Fruit fly (Drosophila melanogaster) whole organism, prepupa: ENCODE measurements around the gene Tim9b.

ENCODE experiments used
- Blimp-1 ChIP-seq: fragments of 200-800 bp; sonication (Bioruptor generic); optimal IDR thresholded peaks from 3 replicates; lab custom pipeline; 2017; ENCODE audit warnings: missing biosample characterization, missing genetic modification characterization, mild to moderate bottlenecking, moderate library complexity, missing genetic modification reagents
- CG10669 ChIP-seq: fragments of 200-800 bp; sonication (Bioruptor generic); optimal IDR thresholded peaks from 3 replicates; lab custom pipeline; 2018; ENCODE audit warnings: missing biosample characterization, mild to moderate bottlenecking, missing genetic modification characterization, moderate library complexity
- CG11294 ChIP-seq: fragments of 200-800 bp; sonication (Bioruptor generic); IDR thresholded peaks from 2 replicates; pipeline ENCODE4 v1.3.6; 2022; ENCODE audit warnings: missing biosample characterization, missing genetic modification characterization
- CG15336 ChIP-seq: fragments of 200-800 bp; sonication (Bioruptor generic); IDR thresholded peaks from 2 replicates; pipeline ENCODE4 v1.3.6; 2022; ENCODE audit warnings: missing biosample characterization, missing genetic modification characterization
- CG1621 ChIP-seq: fragments of 200-800 bp; sonication (Bioruptor generic); optimal IDR thresholded peaks from 3 replicates; lab custom pipeline; 2018; ENCODE audit warnings: missing biosample characterization, mild to moderate bottlenecking, missing genetic modification characterization
- CG3032 ChIP-seq: fragments of 200-800 bp; optimal IDR thresholded peaks from 2 replicates; lab custom pipeline; 2019; ENCODE audit warnings: missing biosample characterization, mild to moderate bottlenecking, missing genetic modification characterization, moderate library complexity
- CG31627 ChIP-seq: fragments of 200-800 bp; sonication (Bioruptor generic); optimal IDR thresholded peaks from 3 replicates; lab custom pipeline; 2016; ENCODE audit warnings: missing biosample characterization, missing genetic modification characterization
- CG34406 ChIP-seq: fragments of 200-800 bp; sonication (Bioruptor generic); optimal IDR thresholded peaks from 3 replicates; lab custom pipeline; 2016; ENCODE audit warnings: missing biosample characterization, missing genetic modification characterization
- CG3919 ChIP-seq: fragments of 200-800 bp; sonication (Bioruptor generic); optimal IDR thresholded peaks from 3 replicates; lab custom pipeline; 2016; ENCODE audit warnings: missing biosample characterization, missing genetic modification characterization
- CG4318 ChIP-seq: fragments of 200-800 bp; sonication (Bioruptor generic); optimal IDR thresholded peaks from 3 replicates; lab custom pipeline; 2017; ENCODE audit warnings: missing biosample characterization, mild to moderate bottlenecking, missing genetic modification characterization
- CG6163 ChIP-seq: fragments of 200-800 bp; sonication (Bioruptor generic); IDR thresholded peaks from 3 replicates; pipeline ENCODE4 v1.3.6; 2022; ENCODE audit warnings: missing biosample characterization, missing genetic modification characterization
- CG6792 ChIP-seq: fragments of 200-800 bp; sonication (Bioruptor generic); optimal IDR thresholded peaks from 3 replicates; lab custom pipeline; 2016; ENCODE audit warnings: missing biosample characterization, missing genetic modification characterization
- CG6808 ChIP-seq: fragments of 200-800 bp; sonication (Bioruptor generic); optimal IDR thresholded peaks from 3 replicates; lab custom pipeline; 2017; ENCODE audit warnings: missing biosample characterization, missing genetic modification characterization, mild to moderate bottlenecking, moderate library complexity, missing genetic modification reagents
- CG6854 ChIP-seq: fragments of 200-800 bp; sonication (Bioruptor generic); optimal IDR thresholded peaks from 2 replicates; lab custom pipeline; 2017; ENCODE audit warnings: missing biosample characterization, mild to moderate bottlenecking, missing genetic modification characterization
- CG7368 ChIP-seq: fragments of 200-800 bp; sonication (Bioruptor generic); optimal IDR thresholded peaks from 3 replicates; lab custom pipeline; 2016; ENCODE audit warnings: missing biosample characterization, missing genetic modification characterization
- CG8119 ChIP-seq: fragments of 200-800 bp; sonication (Bioruptor generic); IDR thresholded peaks from 3 replicates; pipeline ENCODE4 v1.3.6; 2022; ENCODE audit warnings: missing biosample characterization, missing genetic modification characterization
- CG8319 ChIP-seq: fragments of 200-800 bp; sonication (Bioruptor generic); optimal IDR thresholded peaks from 3 replicates; lab custom pipeline; 2016; ENCODE audit warnings: missing biosample characterization, missing genetic modification characterization
- CG9139 ChIP-seq: fragments of 200-800 bp; sonication (Bioruptor generic); optimal IDR thresholded peaks from 3 replicates; lab custom pipeline; 2017; ENCODE audit warnings: missing biosample characterization, mild to moderate bottlenecking, missing genetic modification characterization
- Eip75B ChIP-seq: fragments of 200-800 bp; sonication (Bioruptor generic); optimal IDR thresholded peaks from 3 replicates; lab custom pipeline; 2016; ENCODE audit warnings: missing biosample characterization, missing genetic modification characterization
- Eip78C ChIP-seq: fragments of 200-800 bp; sonication (Bioruptor generic); peaks from one replicate; lab custom pipeline; 2016; ENCODE audit warnings: missing biosample characterization, missing genetic modification characterization
- Eip93F ChIP-seq: fragments of 200-800 bp; sonication (Bioruptor generic); optimal IDR thresholded peaks from 2 replicates; lab custom pipeline; 2016; ENCODE audit warnings: missing biosample characterization, mild to moderate bottlenecking, missing genetic modification characterization
- Ets21C ChIP-seq: fragments of 200-800 bp; sonication (Bioruptor generic); optimal IDR thresholded peaks from 3 replicates; lab custom pipeline; 2016; ENCODE audit warnings: missing biosample characterization, missing genetic modification characterization
- Ets96B ChIP-seq: fragments of 200-800 bp; optimal IDR thresholded peaks from 2 replicates; lab custom pipeline; 2019; ENCODE audit warnings: missing biosample characterization, mild to moderate bottlenecking, missing genetic modification characterization, moderate library complexity
- Gug ChIP-seq: fragments of 200-800 bp; sonication (Bioruptor generic); IDR thresholded peaks from 2 replicates; pipeline ENCODE4 v1.3.6; 2022; ENCODE audit warnings: missing biosample characterization, missing genetic modification characterization
- Hr38 ChIP-seq: sonication (Bioruptor generic); optimal IDR thresholded peaks from 2 replicates; lab custom pipeline; 2016; ENCODE audit warnings: missing biosample characterization, missing genetic modification characterization
- Hr39 ChIP-seq: fragments of 200-800 bp; sonication (Bioruptor generic); optimal IDR thresholded peaks from 2 replicates; lab custom pipeline; 2016; ENCODE audit warnings: missing biosample characterization, missing genetic modification characterization
- Hr4 ChIP-seq: fragments of 200-800 bp; sonication (Bioruptor generic); optimal IDR thresholded peaks from 3 replicates; lab custom pipeline; 2016; ENCODE audit warnings: missing biosample characterization, missing genetic modification characterization
- Lpt ChIP-seq: fragments of 200-800 bp; sonication (Bioruptor generic); optimal IDR thresholded peaks from 3 replicates; lab custom pipeline; 2016; ENCODE audit warnings: missing biosample characterization, missing genetic modification characterization
- OdsH ChIP-seq: fragments of 200-800 bp; sonication (Bioruptor generic); optimal IDR thresholded peaks from 3 replicates; lab custom pipeline; 2016; ENCODE audit warnings: missing biosample characterization, missing genetic modification characterization
- Sox102F ChIP-seq: fragments of 200-800 bp; sonication (Bioruptor generic); optimal IDR thresholded peaks from 2 replicates; lab custom pipeline; 2016; ENCODE audit warnings: missing biosample characterization, mild to moderate bottlenecking, missing genetic modification characterization
- Sox15 ChIP-seq: fragments of 200-800 bp; sonication (Bioruptor generic); optimal IDR thresholded peaks from 3 replicates; lab custom pipeline; 2016; ENCODE audit warnings: missing biosample characterization, missing genetic modification characterization
- achi ChIP-seq: fragments of 200-800 bp; sonication (Bioruptor generic); optimal IDR thresholded peaks from 3 replicates; lab custom pipeline; 2016; ENCODE audit warnings: missing biosample characterization, missing genetic modification characterization
- acj6 ChIP-seq: fragments of 200-800 bp; sonication (Bioruptor generic); optimal IDR thresholded peaks from 3 replicates; lab custom pipeline; 2016; ENCODE audit warnings: missing biosample characterization, missing genetic modification characterization
- cyc ChIP-seq: fragments of 200-800 bp; sonication (Bioruptor generic); optimal IDR thresholded peaks from 3 replicates; lab custom pipeline; 2016; ENCODE audit warnings: missing biosample characterization, missing genetic modification characterization
- dac ChIP-seq: fragments of 200-800 bp; sonication (Bioruptor generic); optimal IDR thresholded peaks from 2 replicates; lab custom pipeline; 2017; ENCODE audit warnings: missing biosample characterization, mild to moderate bottlenecking, missing genetic modification characterization
- eg ChIP-seq: fragments of 200-800 bp; sonication (Bioruptor generic); IDR thresholded peaks from 3 replicates; pipeline ENCODE4 v1.3.6; 2022; ENCODE audit warnings: missing biosample characterization, missing genetic modification characterization
- fd85E ChIP-seq: fragments of 200-800 bp; sonication (Bioruptor generic); optimal IDR thresholded peaks from 3 replicates; lab custom pipeline; 2016; ENCODE audit warnings: missing biosample characterization, missing genetic modification characterization
- fkh ChIP-seq: fragments of 200-800 bp; sonication (Bioruptor generic); optimal IDR thresholded peaks from 3 replicates; lab custom pipeline; 2017; ENCODE audit warnings: missing biosample characterization, mild to moderate bottlenecking, missing genetic modification characterization, moderate library complexity
- lz ChIP-seq: fragments of 200-800 bp; sonication (Bioruptor generic); optimal IDR thresholded peaks from 3 replicates; lab custom pipeline; 2016; ENCODE audit warnings: missing biosample characterization, missing genetic modification characterization
- net ChIP-seq: fragments of 200-800 bp; sonication (Bioruptor generic); optimal IDR thresholded peaks from 3 replicates; lab custom pipeline; 2016; ENCODE audit warnings: missing biosample characterization, missing genetic modification characterization
- salr ChIP-seq, 2 experiments: fragments of 200-800 bp; sonication (Bioruptor generic); optimal IDR thresholded peaks; 3 replicates each; lab custom pipeline; 2016 to 2018; ENCODE audit warnings: missing biosample characterization in 2 of 2, missing genetic modification characterization in 2 of 2, mild to moderate bottlenecking in 1 of 2
- spab ChIP-seq: fragments of 200-800 bp; sonication (Bioruptor generic); optimal IDR thresholded peaks from 2 replicates; lab custom pipeline; 2017; ENCODE audit warnings: missing biosample characterization, mild to moderate bottlenecking, missing genetic modification characterization, missing genetic modification reagents
- ss ChIP-seq, 2 experiments: fragments of 200-800 bp; sonication (Bioruptor generic); optimal IDR thresholded peaks; 2 replicates in 1 of 2; 3 replicates in 1 of 2; lab custom pipeline; 2017 to 2018; ENCODE audit warnings: mild to moderate bottlenecking in 2 of 2, missing biosample characterization in 2 of 2, missing genetic modification characterization in 2 of 2, moderate library complexity in 1 of 2
- svp ChIP-seq: fragments of 200-800 bp; sonication (Bioruptor generic); peaks from one replicate; lab custom pipeline; 2016; ENCODE audit warnings: missing biosample characterization, missing genetic modification characterization
- topi ChIP-seq: fragments of 200-800 bp; sonication (Bioruptor generic); optimal IDR thresholded peaks from 3 replicates; lab custom pipeline; 2016; ENCODE audit warnings: missing biosample characterization, missing genetic modification characterization
- vri ChIP-seq: fragments of 200-800 bp; sonication (Bioruptor generic); optimal IDR thresholded peaks from 3 replicates; lab custom pipeline; 2016; ENCODE audit warnings: missing biosample characterization, mild to moderate bottlenecking, missing genetic modification characterization

Tim9b gene

DNA sequence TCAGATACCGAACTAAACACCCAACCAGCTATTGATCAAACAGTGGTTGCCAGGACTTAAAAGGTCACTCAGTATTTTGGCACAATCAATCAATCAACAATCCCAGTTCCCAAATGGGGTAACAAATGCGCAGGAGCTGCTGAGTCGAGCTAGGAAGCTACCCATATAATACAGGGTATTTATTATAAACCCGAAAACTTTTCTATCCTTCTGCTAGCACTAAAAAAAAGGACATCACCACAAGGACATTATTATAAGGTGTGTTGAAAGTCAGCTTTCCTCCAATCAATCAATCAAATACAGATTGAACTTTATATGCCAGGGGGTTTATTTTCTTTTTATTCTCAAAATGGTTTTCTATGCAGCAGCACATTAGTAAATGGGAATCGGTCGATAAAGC lies 2.8 kb upstream of the Tim9b start, which contains the start of gene CG14221:
Gene CG14221, minus strand, starts transcription at position 101 of the 400 bp plus-strand sequence.
- TF ChIP-seq Lpt (GFP tag; lab: Kevin White, UChicago) (no peak), CG8319 (GFP tag; lab: Kevin White, UChicago) (no peak), CG8119 (GFP tag; lab: Robert Waterston, UW) (no peak), lz (GFP tag; lab: Kevin White, UChicago) (no peak), Blimp-1 (GFP tag; lab: Kevin White, UChicago) (no peak), CG7368 (GFP tag; lab: Kevin White, UChicago) (no peak), cyc (GFP tag; lab: Kevin White, UChicago) (no peak), CG9139 (no peak), Gug (GFP tag; lab: Robert Waterston, UW) (no peak), Eip93F (GFP tag; lab: Kevin White, UChicago) (no peak), Ets96B (no peak)

DNA sequence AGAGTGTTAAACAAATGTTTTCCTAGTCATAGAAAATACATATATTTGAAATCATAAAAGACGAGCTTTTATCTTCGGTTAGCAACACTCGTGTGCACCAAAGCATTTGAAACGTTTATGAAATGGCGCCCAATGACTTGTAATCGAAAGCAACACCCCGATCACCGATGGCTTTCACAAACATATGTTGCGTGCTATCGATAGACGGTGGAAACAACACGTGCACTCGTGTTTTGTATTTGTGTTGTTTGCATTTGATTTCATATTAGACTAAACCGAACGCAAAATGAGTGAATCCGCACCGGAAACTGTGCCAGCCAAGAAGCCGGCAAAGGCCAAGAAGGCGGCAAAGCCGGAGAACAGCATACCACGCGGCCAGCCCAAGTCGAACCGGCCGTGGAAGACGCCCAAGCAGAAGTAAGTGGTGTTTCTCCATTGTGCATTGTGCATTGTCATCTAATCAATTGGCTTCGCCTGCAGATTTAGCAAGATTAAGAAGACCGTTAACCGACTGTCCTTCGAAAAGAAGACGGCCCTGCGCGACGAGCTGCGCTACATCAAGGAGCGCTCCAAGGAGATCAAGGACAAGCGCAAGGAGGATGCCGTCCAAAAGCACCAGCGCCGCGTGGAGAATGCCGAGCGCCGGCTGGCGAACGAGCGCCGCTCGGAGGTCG lies 2.2 kb downstream of the Tim9b start, which contains the start of gene CG14210:
Gene CG14210, plus strand, starts transcription at position 207 of the 674 bp plus-strand sequence.
- TF ChIP-seq achi (GFP tag; lab: Kevin White, UChicago) (no peak), Hr39 (GFP tag; lab: Kevin White, UChicago) (no peak), dac (no peak), Eip78C (GFP tag; lab: Kevin White, UChicago) (no peak), Sox15 (GFP tag; lab: Kevin White, UChicago) (no peak), OdsH (GFP tag; lab: Kevin White, UChicago) (no peak), CG3032 (tag; lab: Kevin White, UChicago) (no peak), svp (GFP tag; lab: Kevin White, UChicago) (no peak), Blimp-1 (GFP tag; lab: Kevin White, UChicago) (no peak)

DNA sequence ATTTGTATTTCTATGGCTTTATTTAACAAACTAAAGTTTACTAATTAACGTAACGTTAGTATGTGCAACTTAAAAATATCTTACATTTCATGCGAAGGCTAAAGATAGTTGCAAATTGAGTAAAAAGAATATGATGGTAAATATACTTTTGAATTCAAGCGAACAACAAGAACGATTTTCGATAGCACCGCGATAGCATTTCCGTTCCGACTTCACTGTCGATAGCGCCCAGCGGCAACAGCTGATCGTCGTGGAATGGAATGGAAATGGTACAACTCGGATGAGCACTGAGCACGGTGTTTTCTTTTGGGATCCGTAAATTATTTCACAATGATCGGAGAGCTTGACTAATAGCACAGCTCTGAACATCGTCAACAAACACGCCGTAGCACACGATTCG lies 4.9 kb downstream of the Tim9b start:
- TF ChIP-seq Lpt (GFP tag; lab: Kevin White, UChicago) (no peak), eg (GFP tag; lab: Robert Waterston, UW) (no peak; the same call in 1 of the 3 replicates), Sox15 (GFP tag; lab: Kevin White, UChicago) (no peak), acj6 (GFP tag; lab: Kevin White, UChicago) (no peak), ss (GFP tag; optimal IDR thresholded peaks at IDR 0.05; lab: Kevin White, UChicago) (no peak), svp (GFP tag; lab: Kevin White, UChicago) (no peak), cyc (GFP tag; lab: Kevin White, UChicago) (peak; percentile 1), CG11294 (GFP tag; lab: Robert Waterston, UW) (no peak), CG6808 (GFP tag; lab: Kevin White, UChicago) (no peak), CG4318 (no peak), Ets21C (GFP tag; lab: Kevin White, UChicago) (no peak), topi (GFP tag; lab: Kevin White, UChicago) (no peak), fd85E (GFP tag; lab: Kevin White, UChicago) (no peak), Gug (GFP tag; lab: Robert Waterston, UW) (no peak), CG34406 (GFP tag; lab: Kevin White, UChicago) (peak; percentile 49), CG6854 (GFP tag; lab: Kevin White, UChicago) (peak; percentile 64), lz (GFP tag; lab: Kevin White, UChicago) (peak; percentile 44), Eip78C (GFP tag; lab: Kevin White, UChicago) (no peak), CG8119 (GFP tag; lab: Robert Waterston, UW) (no peak), Blimp-1 (GFP tag; lab: Kevin White, UChicago) (no peak), CG10669 (GFP tag; lab: Kevin White, UChicago) (no peak), salr (GFP tag; optimal IDR thresholded peaks at IDR 0.05; lab: Kevin White, UChicago) (no peak), CG6792 (GFP tag; lab: Kevin White, UChicago) (peak; percentile 30), Hr4 (GFP tag; lab: Kevin White, UChicago) (no peak), CG15336 (GFP tag; lab: Robert Waterston, UW) (no peak), fkh (peak; percentile 29), net (GFP tag; lab: Kevin White, UChicago) (no peak), CG3919 (GFP tag; lab: Kevin White, UChicago) (no peak), Sox102F (GFP tag; lab: Kevin White, UChicago) (no peak), CG8319 (GFP tag; lab: Kevin White, UChicago) (no peak), vri (GFP tag; lab: Kevin White, UChicago) (no peak), spab (GFP tag; lab: Kevin White, UChicago) (no peak), Eip75B (no peak), CG3032 (tag; lab: Kevin White, UChicago) (no peak), CG1621 (tag; lab: Kevin White, UChicago) (peak; percentile 63), Hr38 (GFP tag; lab: Kevin White, UChicago) (no peak), CG6163 (GFP tag; lab: Robert Waterston, UW) (peak; percentile 56; the same call in 1 of the 3 replicates), CG9139 (no peak), CG31627 (no peak)
